Worm (Caenorhabditis elegans) whole organism, L1 larva: ENCODE results near the gene nhr-262.

ENCODE experiments used
- ceh-8 ChIP-seq: fragments of 200-800 bp; sonication (Bioruptor generic); optimal IDR thresholded peaks from 2 replicates; lab custom pipeline; 2018; ENCODE audit warnings: mild to moderate bottlenecking, missing genetic modification characterization, moderate library complexity, missing compliant biosample characterization
- ceh-90 ChIP-seq: sonication (generic microtip); optimal IDR thresholded peaks from 2 replicates; lab custom pipeline; 2016; ENCODE audit warnings: missing genetic modification characterization, missing compliant biosample characterization
- fos-1 ChIP-seq: fragments of 150-350 bp; optimal IDR thresholded peaks from 2 replicates; lab custom pipeline; 2014; ENCODE audit warnings: missing biosample characterization, missing genetic modification characterization
- jun-1 ChIP-seq: fragments of 150-350 bp; optimal IDR thresholded peaks from 2 replicates; lab custom pipeline; 2014; ENCODE audit warnings: missing biosample characterization, missing genetic modification reagents, missing genetic modification characterization
- nhr-237 ChIP-seq: fragments of 150-350 bp; optimal IDR thresholded peaks from 2 replicates; lab custom pipeline; 2014; ENCODE audit warnings: missing biosample characterization, missing genetic modification characterization
- snpc-4 ChIP-seq: fragments of 150-350 bp; optimal IDR thresholded peaks from 2 replicates; lab custom pipeline; 2014; ENCODE audit warnings: missing biosample characterization, missing genetic modification characterization
- sox-4 ChIP-seq: sonication (generic microtip); optimal IDR thresholded peaks from 2 replicates; lab custom pipeline; 2016; ENCODE audit warnings: missing genetic modification characterization, missing compliant biosample characterization
- unc-130 ChIP-seq: fragments of 150-350 bp; optimal IDR thresholded peaks from 2 replicates; lab custom pipeline; 2017; ENCODE audit warnings: missing biosample characterization, missing genetic modification characterization, inconsistent platforms
- ztf-4 ChIP-seq: fragments of 150-350 bp; optimal IDR thresholded peaks from 2 replicates; lab custom pipeline; 2014; ENCODE audit warnings: missing biosample characterization, missing genetic modification characterization

- no peak for TF ChIP-seq jun-1
- TF ChIP-seq ceh-8, result no peak
- TF ChIP-seq ceh-90, result no peak
- TF ChIP-seq sox-4 (tag; lab: Kevin White, UChicago), result no peak
- TF ChIP-seq snpc-4, result no peak
- TF ChIP-seq unc-130 (tag; lab: Kevin White, UChicago), result no peak
- no peak for TF ChIP-seq nhr-237 (tag; lab: Kevin White, UChicago)
- TF ChIP-seq fos-1 (tag; lab: Kevin White, UChicago), result no peak
- TF ChIP-seq ztf-4, result no peak
These were observed 46.8 kb downstream of the nhr-262 start, which contains the start of gene clec-238 for ce11 chrV:16951504-16951903.
